Fruit fly (Drosophila melanogaster): Measurements from ENCODE around the gene awd.

Gene awd

DNA sequence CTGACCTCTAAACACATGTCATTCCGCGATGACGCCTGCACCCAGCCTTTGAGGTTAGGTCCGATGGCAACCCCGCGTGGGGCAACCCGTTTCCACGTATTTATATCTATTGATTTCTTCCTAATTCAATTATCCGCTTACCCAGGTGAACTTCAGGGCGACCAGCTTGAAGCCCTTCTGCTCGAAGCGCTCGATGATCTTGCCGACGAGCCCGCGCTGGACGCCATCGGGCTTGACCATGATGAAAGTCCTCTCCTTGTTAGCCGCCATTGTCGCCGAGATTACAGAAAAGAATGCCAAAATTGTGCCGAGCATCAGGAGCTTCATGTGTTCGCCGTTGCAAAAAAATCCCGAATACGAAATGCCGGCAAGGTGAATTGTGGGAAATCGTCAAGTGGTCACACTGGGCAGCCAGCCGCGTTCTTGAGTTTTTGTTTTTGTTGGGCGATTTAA lies at the start of gene awd:
Gene awd, minus strand, starts transcription at position 449 of the 453 bp plus-strand sequence.
- TF ChIP-seq fd96Ca (GFP tag; IDR thresholded peaks at IDR 0.05): 0 out of 3 replicates have a peak, but pooled peaks have one; percentile 36
- peak; percentile 62 for TF ChIP-seq EcR (GFP tag; optimal IDR thresholded peaks at IDR 0.05)
- no peak for TF ChIP-seq CG14655 (GFP tag; optimal IDR thresholded peaks at IDR 0.05)
- TF ChIP-seq CG8301 (tag; optimal IDR thresholded peaks at IDR 0.05): peak; percentile 9
- peak; percentile 26 for TF ChIP-seq Pif1B (GFP tag; optimal IDR thresholded peaks at IDR 0.05)
- no peak for TF ChIP-seq CG13204 (GFP tag; optimal IDR thresholded peaks at IDR 0.05)
- peak; percentile 33 for TF ChIP-seq Snoo (tag; optimal IDR thresholded peaks at IDR 0.05)
- no peak for TF ChIP-seq CG9948 (tag; optimal IDR thresholded peaks at IDR 0.05)
- TF ChIP-seq CG4496 (GFP tag; IDR thresholded peaks at IDR 0.05): no peak
- TF ChIP-seq rn (GFP tag; IDR thresholded peaks at IDR 0.05): no peak
- peak; percentile 5 for TF ChIP-seq CG15710 (tag; optimal IDR thresholded peaks at IDR 0.05)
- no peak for TF ChIP-seq CG8159 (tag; optimal IDR thresholded peaks at IDR 0.05)
- TF ChIP-seq CG32121 (GFP tag; IDR thresholded peaks at IDR 0.05): no peak
- no peak for TF ChIP-seq CG17806 (tag; optimal IDR thresholded peaks at IDR 0.05)

- TF ChIP-seq CG4496 (GFP tag; IDR thresholded peaks at IDR 0.05) (0 out of 3 replicates have a peak, but pooled peaks have one; percentile 27), Pif1B (GFP tag; optimal IDR thresholded peaks at IDR 0.05) (no peak), CG12605 (GFP tag; IDR thresholded peaks at IDR 0.05) (peak; percentile 18; the same call in 1 of the 2 replicates)
Measured at dm6 chr3R:31794457-31794856, 48.6 kb upstream of the awd start.

DNA sequence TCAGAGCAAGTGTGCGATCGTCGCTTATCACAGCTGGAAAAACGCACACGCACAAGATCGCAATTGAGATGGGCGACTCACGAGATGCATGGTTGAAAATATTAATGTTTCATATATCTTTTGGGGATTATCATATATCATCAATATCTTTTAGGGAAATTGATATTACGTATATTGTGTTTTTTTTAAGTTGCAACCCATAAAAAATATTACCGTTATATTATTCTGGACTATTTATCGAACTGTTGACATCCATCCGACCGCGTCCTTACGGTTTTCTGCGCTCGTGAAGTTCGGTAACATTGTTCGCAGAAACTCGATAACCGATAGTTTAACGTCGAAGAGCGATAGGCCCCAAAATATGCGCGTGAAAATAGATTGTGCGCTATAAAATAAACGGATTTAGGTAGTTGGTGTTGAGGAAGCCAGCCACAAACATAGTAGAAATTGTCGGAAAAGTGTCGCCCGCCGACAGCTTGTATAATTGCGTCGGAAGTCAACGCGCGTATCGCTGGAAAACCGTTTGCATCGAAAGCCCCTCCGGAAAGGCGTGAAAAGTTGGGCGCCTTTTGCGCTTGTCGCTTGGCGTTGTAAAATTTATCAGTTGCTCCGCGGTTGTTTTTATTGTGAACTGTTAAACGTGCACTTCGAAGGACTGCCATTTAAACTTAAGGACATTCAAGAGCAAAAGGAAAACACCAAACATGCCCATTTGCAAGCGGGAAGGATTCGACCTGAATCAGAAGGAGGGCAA lies 48.0 kb upstream of the awd start, which contains the start of the genes Mccc1 and Acf:
Gene Mccc1, minus strand, starts transcription at position 244 of the 754 bp plus-strand sequence.
Gene Acf, plus strand, starts transcription at position 318 of the 754 bp plus-strand sequence.
- no peak for TF ChIP-seq Pif1A (GFP tag; optimal IDR thresholded peaks at IDR 0.05)
- no peak for TF ChIP-seq CG9948 (tag; optimal IDR thresholded peaks at IDR 0.05)
- no peak for TF ChIP-seq CG34367 (tag; optimal IDR thresholded peaks at IDR 0.05)
- no peak for TF ChIP-seq CG13204 (GFP tag; optimal IDR thresholded peaks at IDR 0.05)
- peak; percentile 57; the same call in 2 of the 3 replicates for TF ChIP-seq CG4496 (GFP tag; IDR thresholded peaks at IDR 0.05)

dm6 chr3R:31777482-31778165 lies 31.7 kb upstream of the awd start:
- TF ChIP-seq CG4496 (GFP tag; IDR thresholded peaks at IDR 0.05): no peak
- no peak for TF ChIP-seq CG32121 (GFP tag; IDR thresholded peaks at IDR 0.05)
- TF ChIP-seq CG8159 (tag; optimal IDR thresholded peaks at IDR 0.05): no peak
- TF ChIP-seq CG8301 (tag; optimal IDR thresholded peaks at IDR 0.05): no peak
- no peak for TF ChIP-seq Snoo (tag; optimal IDR thresholded peaks at IDR 0.05)
- TF ChIP-seq CG9948 (tag; optimal IDR thresholded peaks at IDR 0.05): no peak

- no peak for TF ChIP-seq CG9948 (tag; optimal IDR thresholded peaks at IDR 0.05)
- TF ChIP-seq CG32121 (GFP tag; IDR thresholded peaks at IDR 0.05): peak; percentile 76
- peak; percentile 51; the same call in 1 of the 2 replicates for TF ChIP-seq Ets98B (GFP tag; IDR thresholded peaks at IDR 0.05)
- peak; percentile 65 for TF ChIP-seq CG15710 (tag; optimal IDR thresholded peaks at IDR 0.05)
- no peak for TF ChIP-seq fd96Ca (GFP tag; IDR thresholded peaks at IDR 0.05)
- peak; percentile 53; the same call in 1 of the 2 replicates for TF ChIP-seq CG12605 (GFP tag; IDR thresholded peaks at IDR 0.05)
- TF ChIP-seq CG17806 (tag; optimal IDR thresholded peaks at IDR 0.05): peak; percentile 67
- TF ChIP-seq CG4496 (GFP tag; IDR thresholded peaks at IDR 0.05): peak; percentile 70
- TF ChIP-seq rn (GFP tag; IDR thresholded peaks at IDR 0.05): peak; percentile 22; the same call in 1 of the 2 replicates
- peak; percentile 53 for TF ChIP-seq Snoo (tag; optimal IDR thresholded peaks at IDR 0.05)
- TF ChIP-seq CG34367 (tag; optimal IDR thresholded peaks at IDR 0.05): peak; percentile 55
- peak; percentile 79 for TF ChIP-seq CG8159 (tag; optimal IDR thresholded peaks at IDR 0.05)
- TF ChIP-seq CG8301 (tag; optimal IDR thresholded peaks at IDR 0.05): no peak
- no peak for TF ChIP-seq EcR (GFP tag; optimal IDR thresholded peaks at IDR 0.05)
- no peak for TF ChIP-seq D1 (tag; optimal IDR thresholded peaks at IDR 0.05)
Measured at dm6 chr3R:31776583-31777362, 30.9 kb upstream of the awd start, which contains the start of the genes CG2126 and faf. Gene CG2126 (minus strand): TSS chr3R:31776652. Gene faf (plus strand): TSS chr3R:31777020.

- peak; percentile 5 for TF ChIP-seq Pif1B (GFP tag; optimal IDR thresholded peaks at IDR 0.05)
- TF ChIP-seq CG14655 (GFP tag; optimal IDR thresholded peaks at IDR 0.05): no peak
- TF ChIP-seq CG32121 (GFP tag; IDR thresholded peaks at IDR 0.05): no peak
- no peak for TF ChIP-seq CG34367 (tag; optimal IDR thresholded peaks at IDR 0.05)
- TF ChIP-seq Pif1A (GFP tag; optimal IDR thresholded peaks at IDR 0.05): no peak
- no peak for TF ChIP-seq Snoo (tag; optimal IDR thresholded peaks at IDR 0.05)
- TF ChIP-seq gl (tag; optimal IDR thresholded peaks at IDR 0.05): no peak
Measured at dm6 chr3R:31771790-31772576, 26.1 kb upstream of the awd start, which contains the start of the genes betaGlu and sip3. Gene betaGlu (minus strand): TSS chr3R:31771848. Gene sip3 (plus strand): TSS chr3R:31772219.

All from whole organism, pupa.